Worm (Caenorhabditis elegans) whole organism, L4 larva: ENCODE measurements around the gene R09E10.6.

ENCODE experiments used
- R02D3.7 ChIP-seq: fragments of 150-350 bp; sonication (generic microtip); optimal IDR thresholded peaks from 3 replicates; lab custom pipeline; 2014; ENCODE audit warnings: missing biosample characterization, missing genetic modification characterization
- ama-1 ChIP-seq: fragments of 150-350 bp; optimal IDR thresholded peaks from 2 replicates; lab custom pipeline; 2014; ENCODE audit warnings: inconsistent platforms, mixed read lengths
- egl-27 ChIP-seq: sonication (generic microtip); optimal IDR thresholded peaks from 3 replicates; lab custom pipeline; 2017; ENCODE audit warnings: missing biosample characterization, missing genetic modification reagents, missing genetic modification characterization
- mep-1 ChIP-seq: fragments of 150-350 bp; sonication (generic microtip); optimal IDR thresholded peaks from 3 replicates; lab custom pipeline; 2014; ENCODE audit warnings: missing biosample characterization, missing genetic modification characterization
- nhr-28 ChIP-seq: fragments of 150-350 bp; optimal IDR thresholded peaks from 2 replicates; lab custom pipeline; 2014; ENCODE audit warnings: missing biosample characterization, missing genetic modification characterization
- spr-3 ChIP-seq: fragments of 200-800 bp; sonication (Bioruptor generic); optimal IDR thresholded peaks from 2 replicates; lab custom pipeline; 2018; ENCODE audit warnings: mild to moderate bottlenecking, missing genetic modification characterization, missing compliant biosample characterization
- zip-11 ChIP-seq: fragments of 200-800 bp; sonication (Bioruptor generic); IDR thresholded peaks from 2 replicates; pipeline ENCODE4 v1.3.6; 2022; ENCODE audit warnings: missing genetic modification characterization, missing compliant biosample characterization
- ztf-11 ChIP-seq: fragments of 150-350 bp; optimal IDR thresholded peaks from 2 replicates; lab custom pipeline; 2014; ENCODE audit warnings: missing biosample characterization, missing genetic modification characterization

- TF ChIP-seq nhr-28, result peak; percentile 22
- no peak for TF ChIP-seq R02D3.7 (tag; lab: Kevin White, UChicago)
- no peak for TF ChIP-seq zip-11 (GFP tag; lab: Robert Waterston, UW)
- no peak for TF ChIP-seq spr-3 (GFP tag; lab: Kevin White, UChicago)
- no peak for TF ChIP-seq ama-1 (lab: Kevin White, UChicago)
- TF ChIP-seq mep-1 (tag; lab: Kevin White, UChicago), result no peak
- no peak for TF ChIP-seq ztf-11 (tag; lab: Kevin White, UChicago)
- no peak for TF ChIP-seq egl-27
Observed at ce11 chrIV:10261061-10261460, 32.9 kb downstream of the R09E10.6 start.
